Worm (Caenorhabditis elegans): Measurements from ENCODE around the gene snn-1.
A peak's percentile ranks its signal among the peaks of the same experiment; 100 is the strongest.

The snn-1 gene

DNA sequence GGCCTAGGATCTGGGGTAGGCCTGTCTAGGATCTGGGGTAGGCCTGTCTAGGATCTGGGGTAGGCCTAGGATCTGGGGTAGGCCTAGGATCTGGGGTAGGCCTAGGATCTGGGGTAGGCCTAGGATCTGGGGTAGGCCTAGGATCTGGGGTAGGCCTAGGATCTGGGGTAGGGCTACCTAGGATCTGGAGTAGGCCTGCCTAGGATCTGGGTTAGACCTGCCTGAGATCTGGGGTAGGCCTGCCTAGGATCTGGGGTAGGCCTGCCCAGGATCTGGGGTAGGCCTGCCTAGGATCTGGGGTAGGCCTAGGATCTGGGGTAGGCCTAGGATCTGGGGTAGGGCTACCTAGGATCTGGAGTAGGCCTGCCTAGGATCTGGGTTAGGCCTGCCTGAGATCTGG lies 16.3 kb upstream of the snn-1 start (continued):
- TF ChIP-seq snpc-1.2 (GFP tag; IDR thresholded peaks at IDR 0.05) (peak; percentile 93), ctbp-1 (GFP tag; IDR thresholded peaks at IDR 0.05) (peak; percentile 93), dmd-9 (GFP tag; IDR thresholded peaks at IDR 0.05) (peak; percentile 97), nhr-42 (GFP tag; IDR thresholded peaks at IDR 0.05) (peak; percentile 95), vab-7 (GFP tag; IDR thresholded peaks at IDR 0.05) (peak; percentile 94), saeg-2 (GFP tag; IDR thresholded peaks at IDR 0.05) (peak; percentile 95), mxl-2 (GFP tag; conservative IDR thresholded peaks at IDR 0.05) (peak; percentile 94), zfp-3 (GFP tag; conservative IDR thresholded peaks at IDR 0.05) (peak; percentile 92), D1046.2 (GFP tag; IDR thresholded peaks at IDR 0.05) (peak; percentile 97)

DNA sequence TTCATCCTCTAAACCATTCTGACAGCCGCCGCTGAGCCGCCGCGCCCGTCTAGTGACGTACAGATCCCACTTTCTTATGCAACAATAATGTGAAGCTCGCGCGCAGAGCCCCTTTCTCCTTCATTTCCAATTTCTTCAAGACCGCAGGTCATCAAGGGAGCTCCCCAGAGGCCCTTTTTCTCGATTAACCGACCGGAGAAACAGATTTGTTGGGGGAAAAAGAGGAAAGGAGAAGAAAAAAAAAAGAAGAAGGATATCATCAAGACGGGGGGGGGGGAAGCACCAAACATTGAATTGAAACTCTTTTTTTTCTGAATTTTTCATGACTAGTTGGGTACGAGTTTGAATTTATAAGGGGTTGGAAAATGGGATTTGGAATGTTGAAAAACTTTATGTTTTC lies 12.4 kb upstream of the snn-1 start:
- TF ChIP-seq set-16 (GFP tag; IDR thresholded peaks at IDR 0.05) (peak; percentile 35; the same call in 1 of the 2 replicates), ctbp-1 (GFP tag; IDR thresholded peaks at IDR 0.05) (0 out of 2 replicates have a peak, but pooled peaks have one; percentile 29), madf-5 (GFP tag; IDR thresholded peaks at IDR 0.05) (no peak), F49E8.2 (tag; optimal IDR thresholded peaks at IDR 0.05; ENCODE audit: borderline replicate concordance) (no peak)

DNA sequence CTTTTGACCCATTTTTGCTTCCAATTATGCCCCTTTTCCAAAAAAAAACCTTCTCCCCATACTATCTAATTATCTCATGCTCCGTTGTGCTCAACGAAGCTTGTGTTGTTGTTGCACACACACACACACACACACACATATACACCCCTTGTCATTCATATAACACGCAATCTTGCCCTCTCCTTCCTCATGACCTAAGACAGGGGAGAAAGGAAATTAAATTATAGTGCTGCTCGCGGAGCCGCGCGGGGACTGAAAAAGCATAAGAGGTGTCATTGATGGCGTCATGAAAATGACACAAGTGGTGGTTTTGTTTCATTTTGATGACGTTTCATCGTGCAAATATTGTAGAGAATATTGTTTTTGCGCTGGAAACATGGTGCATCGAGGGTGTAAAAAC lies 11.8 kb upstream of the snn-1 start:
- peak in 1 of 2 experiments; percentile 97 for TF ChIP-seq unc-62 (GFP tag; optimal IDR thresholded peaks at IDR 0.05 in 1 of 2)
- TF ChIP-seq unc-62 (tag; optimal IDR thresholded peaks at IDR 0.05) = no peak
- no peak for TF ChIP-seq spr-3 (GFP tag; optimal IDR thresholded peaks at IDR 0.05)
- peak in 1 of 2 experiments; percentile 14 for TF ChIP-seq lsy-2 (tag; optimal IDR thresholded peaks at IDR 0.05)
- no peak for TF ChIP-seq T26A8.4 (GFP tag; IDR thresholded peaks at IDR 0.05)
- peak; percentile 36 for TF ChIP-seq hlh-30 (tag; optimal IDR thresholded peaks at IDR 0.05; ENCODE audit: insufficient read depth)
- TF ChIP-seq lim-7 (GFP tag; IDR thresholded peaks at IDR 0.05) = no peak
- TF ChIP-seq nhr-11 (tag; optimal IDR thresholded peaks at IDR 0.05) = peak; percentile 11
- peak; percentile 22 for TF ChIP-seq aha-1 (tag)

DNA sequence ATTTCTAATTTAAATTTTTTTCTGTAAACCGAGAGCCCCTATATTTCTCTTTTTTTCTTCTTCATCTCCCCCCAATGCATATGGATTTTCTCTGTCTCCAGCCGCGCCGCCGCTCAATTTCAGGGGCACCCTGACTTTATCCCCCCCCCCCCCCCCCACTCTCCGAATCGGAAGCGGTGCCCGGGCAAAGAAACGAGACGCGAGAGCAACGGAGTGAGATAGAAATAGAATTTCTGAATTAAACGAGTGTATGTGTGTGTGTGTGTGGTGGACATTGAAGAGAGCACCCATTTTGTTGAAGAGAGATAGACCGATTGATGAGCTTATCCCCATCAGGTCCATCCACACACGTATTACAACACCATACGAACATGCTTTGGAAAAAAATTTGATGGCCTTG lies 10.9 kb upstream of the snn-1 start:
- TF ChIP-seq hlh-11 (tag; optimal IDR thresholded peaks at IDR 0.05) = peak; percentile 17
- peak; percentile 69 for TF ChIP-seq aha-1 (tag)
- TF ChIP-seq mep-1 (tag; optimal IDR thresholded peaks at IDR 0.05) = peak; percentile 0
- peak; percentile 43; the same call in 1 of the 2 replicates for TF ChIP-seq hmg-1.1 (GFP tag; IDR thresholded peaks at IDR 0.05)
- TF ChIP-seq ceh-62 (tag; optimal IDR thresholded peaks at IDR 0.05) = no peak
- TF ChIP-seq lin-29 (GFP tag; IDR thresholded peaks at IDR 0.05) = no peak
- no peak for TF ChIP-seq Y5F2A.4 (GFP tag; optimal IDR thresholded peaks at IDR 0.05)
- TF ChIP-seq nhr-10 (tag; optimal IDR thresholded peaks at IDR 0.05) = no peak
- no peak for TF ChIP-seq fkh-10 (GFP tag; optimal IDR thresholded peaks at IDR 0.05)
- TF ChIP-seq lin-38 (GFP tag; IDR thresholded peaks at IDR 0.05) = no peak
- peak; percentile 90 for TF ChIP-seq set-16 (GFP tag; IDR thresholded peaks at IDR 0.05)
- no peak for TF ChIP-seq nhr-42 (GFP tag; IDR thresholded peaks at IDR 0.05)
- no peak for TF ChIP-seq nhr-102 (tag; optimal IDR thresholded peaks at IDR 0.05)
- no peak for TF ChIP-seq spr-1 (tag; optimal IDR thresholded peaks at IDR 0.05)
- no peak for TF ChIP-seq dmd-8 (GFP tag; IDR thresholded peaks at IDR 0.05)
- peak; percentile 56; the same call in 1 of the 2 replicates for TF ChIP-seq ctbp-1 (GFP tag; IDR thresholded peaks at IDR 0.05)

DNA sequence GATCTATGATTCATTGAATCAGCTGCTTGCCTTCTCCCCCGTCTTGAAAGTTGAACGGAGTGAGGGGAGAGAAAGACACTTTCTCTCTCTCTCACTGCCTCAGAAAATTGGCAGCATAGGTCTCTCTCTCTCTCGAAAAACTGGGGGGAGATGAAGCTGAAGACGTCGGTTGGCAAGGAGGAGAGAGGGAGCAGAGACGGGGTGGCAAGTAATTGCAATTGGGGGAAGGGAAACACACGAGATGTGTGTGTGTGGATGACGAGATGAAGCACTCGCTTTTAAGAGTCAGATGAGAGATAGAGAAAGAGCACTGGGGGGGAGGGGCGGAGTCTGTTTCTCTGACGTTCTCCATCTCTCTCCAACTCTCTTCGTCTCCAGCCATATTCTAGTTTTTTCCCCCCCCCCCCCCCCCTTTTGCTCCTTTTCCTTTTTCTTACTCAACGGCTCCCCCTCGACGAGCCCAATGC lies 9.2 kb upstream of the snn-1 start, which contains the start of gene cmk-1:
Gene cmk-1 (plus strand): TSS at position 417 of the 467 bp plus-strand sequence.
- TF ChIP-seq saeg-2 (GFP tag; IDR thresholded peaks at IDR 0.05) (no peak), pqm-1 (tag; optimal IDR thresholded peaks at IDR 0.05) (no peak), ces-1 (GFP tag; optimal IDR thresholded peaks at IDR 0.05) (peak; percentile 17), lin-15B (tag; optimal IDR thresholded peaks at IDR 0.05) (no peak), rbr-2 (tag; optimal IDR thresholded peaks at IDR 0.05) (peak; percentile 70), mdl-1 (tag; optimal IDR thresholded peaks at IDR 0.05) (peak in 1 of 2 experiments; percentile 53), mxl-2 (GFP tag; conservative IDR thresholded peaks at IDR 0.05) (no peak), mes-2 (tag; optimal IDR thresholded peaks at IDR 0.05; ENCODE audit: poor library complexity, severe bottlenecking) (peak; percentile 11), snpc-1.2 (GFP tag; IDR thresholded peaks at IDR 0.05) (no peak), zag-1 (tag; optimal IDR thresholded peaks at IDR 0.05) (no peak), unc-130 (GFP tag; optimal IDR thresholded peaks at IDR 0.05) (no peak), zip-2 (tag; optimal IDR thresholded peaks at IDR 0.05) (no peak), lir-3 (tag; optimal IDR thresholded peaks at IDR 0.05) (no peak), egl-43 (GFP tag; IDR thresholded peaks at IDR 0.05) (peak; percentile 54), vab-7 (GFP tag; IDR thresholded peaks at IDR 0.05) (no peak), lin-29 (GFP tag; IDR thresholded peaks at IDR 0.05) (no peak), R02D3.7 (tag; optimal IDR thresholded peaks at IDR 0.05) (no peak)
